Worm (Caenorhabditis elegans) whole organism, L1 larva: ENCODE results near the gene K12H6.9.
A peak's percentile ranks its signal among the peaks of the same experiment; 100 is the strongest.

Experiments
- C04F5.9 ChIP-seq: sonication (generic microtip); optimal IDR thresholded peaks from 2 replicates; lab custom pipeline; 2016; ENCODE audit warnings: missing genetic modification characterization, missing compliant biosample characterization
- C16A3.4 ChIP-seq: fragments of 150-350 bp; optimal IDR thresholded peaks from 2 replicates; lab custom pipeline; 2014; ENCODE audit warnings: missing biosample characterization, missing genetic modification characterization
- C34B4.2 ChIP-seq: sonication (generic microtip); optimal IDR thresholded peaks from 2 replicates; lab custom pipeline; 2017; ENCODE audit warnings: mild to moderate bottlenecking, missing genetic modification characterization, missing compliant biosample characterization
- blmp-1 ChIP-seq: fragments of 150-350 bp; optimal IDR thresholded peaks from 2 replicates; lab custom pipeline; 2014; ENCODE audit warnings: missing biosample characterization, missing genetic modification characterization
- ces-1 ChIP-seq: fragments of 150-350 bp; optimal IDR thresholded peaks from 2 replicates; lab custom pipeline; 2014; ENCODE audit warnings: missing biosample characterization, missing genetic modification reagents, missing genetic modification characterization
- dpl-1 ChIP-seq, 3 experiments: fragments of 150-350 bp in 2 of 3; sonication (generic microtip) in 1 of 3; optimal IDR thresholded peaks; 2 replicates each; lab custom pipeline; 2014 to 2017; ENCODE audit warnings: missing biosample characterization in 3 of 3, missing genetic modification characterization in 3 of 3, missing genetic modification reagents in 3 of 3
- efl-1 ChIP-seq, 4 experiments: fragments of 150-350 bp; optimal IDR thresholded peaks in 3 of 4; peaks in 1 of 4; 1 replicate in 1 of 4; 2 replicates in 3 of 4; lab custom pipeline; 2014; ENCODE audit warnings: missing biosample characterization in 2 of 4, missing genetic modification characterization in 2 of 4, missing genetic modification reagents in 2 of 4
- egl-27 ChIP-seq, 2 experiments: fragments of 150-350 bp in 1 of 2; sonication (generic microtip); optimal IDR thresholded peaks; 3 replicates each; lab custom pipeline; 2017 to 2018; ENCODE audit warnings: missing biosample characterization in 2 of 2, missing genetic modification characterization in 2 of 2, missing genetic modification reagents in 2 of 2
- elt-2 ChIP-seq: sonication (generic microtip); optimal IDR thresholded peaks from 2 replicates; lab custom pipeline; 2016; ENCODE audit warnings: missing genetic modification characterization, mild to moderate bottlenecking, inconsistent platforms, missing compliant biosample characterization, missing genetic modification reagents
- elt-3 ChIP-seq, 6 experiments: fragments of 150-350 bp in 1 of 6; sonication (generic microtip); optimal IDR thresholded peaks; 2 replicates each; lab custom pipeline; 2017 to 2018; ENCODE audit warnings: missing biosample characterization in 6 of 6, missing genetic modification characterization in 6 of 6, inconsistent platforms in 1 of 6
- fkh-10 ChIP-seq: sonication (generic microtip); optimal IDR thresholded peaks from 2 replicates; lab custom pipeline; 2017; ENCODE audit warnings: missing biosample characterization, missing genetic modification reagents, missing genetic modification characterization
- fos-1 ChIP-seq: fragments of 150-350 bp; optimal IDR thresholded peaks from 2 replicates; lab custom pipeline; 2014; ENCODE audit warnings: missing biosample characterization, missing genetic modification characterization
- hlh-4 ChIP-seq: sonication (generic microtip); optimal IDR thresholded peaks from 2 replicates; lab custom pipeline; 2016; ENCODE audit warnings: mild to moderate bottlenecking, missing genetic modification characterization, missing compliant biosample characterization
- isw-1 ChIP-seq: fragments of 200-800 bp; sonication (Bioruptor generic); IDR thresholded peaks from 2 replicates; pipeline ENCODE4 v1.3.6; 2022; ENCODE audit warnings: missing genetic modification characterization, missing compliant biosample characterization
- jun-1 ChIP-seq: fragments of 150-350 bp; optimal IDR thresholded peaks from 2 replicates; lab custom pipeline; 2014; ENCODE audit warnings: missing biosample characterization, missing genetic modification reagents, missing genetic modification characterization
- lin-15B ChIP-seq: fragments of 150-350 bp; sonication (generic microtip); optimal IDR thresholded peaks from 3 replicates; lab custom pipeline; 2014; ENCODE audit warnings: missing biosample characterization, missing genetic modification characterization
- lin-35 ChIP-seq, 2 experiments: fragments of 150-350 bp; optimal IDR thresholded peaks; 2 replicates each; lab custom pipeline; 2014; ENCODE audit warnings: missing biosample characterization in 2 of 2, missing genetic modification characterization in 2 of 2, missing genetic modification reagents in 2 of 2
- lir-3 ChIP-seq: sonication (generic microtip); optimal IDR thresholded peaks from 2 replicates; lab custom pipeline; 2016; ENCODE audit warnings: mild to moderate bottlenecking, missing genetic modification characterization, moderate library complexity, missing compliant biosample characterization; ENCODE audit not compliant: poor library complexity
- lsy-2 ChIP-seq, 2 experiments: fragments of 150-350 bp; optimal IDR thresholded peaks; 2 replicates each; lab custom pipeline; 2014; ENCODE audit warnings: missing biosample characterization in 2 of 2, missing genetic modification characterization in 2 of 2
- mef-2 ChIP-seq: fragments of 150-350 bp; optimal IDR thresholded peaks from 2 replicates; lab custom pipeline; 2014; ENCODE audit warnings: missing biosample characterization, missing genetic modification characterization
- mep-1 ChIP-seq: fragments of 150-350 bp; optimal IDR thresholded peaks from 2 replicates; lab custom pipeline; 2014; ENCODE audit warnings: missing biosample characterization, missing genetic modification characterization
- nhr-12 ChIP-seq: sonication (generic microtip); optimal IDR thresholded peaks from 2 replicates; lab custom pipeline; 2017; ENCODE audit warnings: missing biosample characterization, missing genetic modification characterization
- nhr-19 ChIP-seq: fragments of 200-800 bp; sonication (Bioruptor generic); conservative IDR thresholded peaks from 2 replicates; pipeline ENCODE4 v1.3.6; 2022; ENCODE audit warnings: missing genetic modification characterization, missing compliant biosample characterization
- nhr-20 ChIP-seq: sonication (generic microtip); optimal IDR thresholded peaks from 2 replicates; lab custom pipeline; 2016; ENCODE audit warnings: mild to moderate bottlenecking, missing genetic modification characterization, missing compliant biosample characterization
- nhr-71 ChIP-seq: sonication (generic microtip); optimal IDR thresholded peaks from 2 replicates; lab custom pipeline; 2016; ENCODE audit warnings: mild to moderate bottlenecking, missing genetic modification characterization, moderate library complexity, missing compliant biosample characterization
- nhr-77 ChIP-seq: fragments of 150-350 bp; optimal IDR thresholded peaks from 2 replicates; lab custom pipeline; 2014; ENCODE audit warnings: missing biosample characterization, missing genetic modification characterization
- nhr-84 ChIP-seq: sonication (generic microtip); optimal IDR thresholded peaks from 2 replicates; lab custom pipeline; 2017; ENCODE audit warnings: missing biosample characterization, missing genetic modification characterization
- nhr-90 ChIP-seq: sonication (generic microtip); optimal IDR thresholded peaks from 2 replicates; lab custom pipeline; 2016; ENCODE audit warnings: mild to moderate bottlenecking, missing genetic modification characterization, missing compliant biosample characterization; ENCODE audit not compliant: poor library complexity
- pag-3 ChIP-seq: sonication (generic microtip); optimal IDR thresholded peaks from 2 replicates; lab custom pipeline; 2017; ENCODE audit warnings: missing genetic modification characterization, mild to moderate bottlenecking, missing compliant biosample characterization, antibody characterized with exemption, borderline replicate concordance; ENCODE audit not compliant: insufficient read depth
- pax-3 ChIP-seq: fragments of 200-800 bp; sonication (Bioruptor generic); optimal IDR thresholded peaks from 2 replicates; lab custom pipeline; 2018; ENCODE audit warnings: mild to moderate bottlenecking, missing genetic modification characterization, moderate library complexity, missing compliant biosample characterization
- rnt-1 ChIP-seq: sonication (generic microtip); optimal IDR thresholded peaks from 2 replicates; lab custom pipeline; 2016; ENCODE audit warnings: mild to moderate bottlenecking, missing genetic modification characterization, moderate library complexity, missing compliant biosample characterization
- skn-1 ChIP-seq: fragments of 150-350 bp; optimal IDR thresholded peaks from 2 replicates; lab custom pipeline; 2014; ENCODE audit warnings: missing biosample characterization, missing genetic modification characterization
- sox-4 ChIP-seq: sonication (generic microtip); optimal IDR thresholded peaks from 2 replicates; lab custom pipeline; 2016; ENCODE audit warnings: missing genetic modification characterization, missing compliant biosample characterization
- swsn-7 ChIP-seq: sonication (generic microtip); optimal IDR thresholded peaks from 2 replicates; lab custom pipeline; 2016; ENCODE audit warnings: missing genetic modification characterization, missing compliant biosample characterization
- tlp-1 ChIP-seq: fragments of 150-350 bp; optimal IDR thresholded peaks from 2 replicates; lab custom pipeline; 2014; ENCODE audit warnings: missing biosample characterization, missing genetic modification characterization
- unc-130 ChIP-seq: fragments of 150-350 bp; optimal IDR thresholded peaks from 2 replicates; lab custom pipeline; 2017; ENCODE audit warnings: missing biosample characterization, missing genetic modification characterization, inconsistent platforms
- unc-30 ChIP-seq: sonication (generic microtip); optimal IDR thresholded peaks from 2 replicates; lab custom pipeline; 2017; ENCODE audit warnings: missing biosample characterization, missing genetic modification characterization
- xbp-1 ChIP-seq: sonication (generic microtip); optimal IDR thresholded peaks from 2 replicates; lab custom pipeline; 2016; ENCODE audit warnings: missing genetic modification characterization, missing compliant biosample characterization
- ztf-4 ChIP-seq: fragments of 150-350 bp; optimal IDR thresholded peaks from 2 replicates; lab custom pipeline; 2014; ENCODE audit warnings: missing biosample characterization, missing genetic modification characterization

The K12H6.9 gene

DNA sequence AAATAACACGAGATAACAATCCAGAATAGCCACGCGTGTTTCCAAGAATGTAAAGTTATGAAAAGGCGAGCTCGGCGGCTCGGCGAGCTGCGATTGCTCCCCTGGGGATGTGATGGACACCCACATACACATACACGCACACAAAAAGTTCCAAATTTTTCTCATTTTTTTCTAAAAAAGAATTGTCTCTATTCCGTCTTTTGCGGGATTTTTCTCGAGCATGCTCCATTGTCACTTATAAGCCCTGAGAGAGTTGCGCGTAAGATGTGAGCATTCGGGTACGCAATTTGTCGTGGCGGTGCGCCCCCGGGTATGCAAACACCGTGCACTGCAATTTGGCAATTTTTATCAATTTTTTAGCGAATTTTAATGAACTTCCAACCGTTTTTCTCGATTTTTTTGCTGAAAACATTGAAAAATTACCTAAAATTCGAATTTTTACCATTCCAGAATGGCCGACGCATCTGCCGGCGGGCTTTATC, 37.1 kb upstream of the K12H6.9 start, which contains the start of the genes F08D12.12 and srpa-72 (continued):
- peak; percentile 15 for TF ChIP-seq lin-15B (tag; lab: Kevin White, UChicago)

ce11 chrII:2787849-2788248, 36.4 kb upstream of the K12H6.9 start:
- TF ChIP-seq sox-4 (tag; lab: Kevin White, UChicago) (no peak), nhr-71 (no peak), fos-1 (no peak), mef-2 (no peak)

- TF ChIP-seq efl-1 (optimal IDR thresholded peaks at IDR 0.05; lab: Kevin White, UChicago) (no peak), efl-1 (GFP tag; optimal IDR thresholded peaks at IDR 0.05 in 1 of 2; lab: Kevin White, UChicago) (no peak), egl-27 (tag; optimal IDR thresholded peaks at IDR 0.05; lab: Kevin White, UChicago) (no peak), xbp-1 (tag; lab: Kevin White, UChicago) (no peak), jun-1 (tag; lab: Kevin White, UChicago) (no peak), ces-1 (GFP tag; lab: Kevin White, UChicago) (no peak), C34B4.2 (no peak)
These were observed 32.5 kb upstream of the K12H6.9 start for ce11 chrII:2791693-2792092.

- no peak for TF ChIP-seq C16A3.4 (tag; lab: Kevin White, UChicago)
- no peak for TF ChIP-seq pax-3
- no peak for TF ChIP-seq dpl-1 (GFP tag; optimal IDR thresholded peaks at IDR 0.05; lab: Kevin White, UChicago)
- no peak for TF ChIP-seq tlp-1 (tag; lab: Kevin White, UChicago)
- no peak for TF ChIP-seq elt-2 (tag; lab: Kevin White, UChicago)
- TF ChIP-seq pag-3 (tag; lab: Kevin White, UChicago) = no peak
- TF ChIP-seq lsy-2 (tag; optimal IDR thresholded peaks at IDR 0.05; lab: Kevin White, UChicago) = no peak
- TF ChIP-seq elt-3 (tag; optimal IDR thresholded peaks at IDR 0.05; lab: Kevin White, UChicago) = no peak
- no peak for TF ChIP-seq unc-30
These were observed 28.8 kb upstream of the K12H6.9 start for ce11 chrII:2795413-2795812.

- TF ChIP-seq efl-1 (optimal IDR thresholded peaks at IDR 0.05; lab: Kevin White, UChicago) (no peak), efl-1 (GFP tag; optimal IDR thresholded peaks at IDR 0.05 in 1 of 2; lab: Kevin White, UChicago) (peak in 1 of 2 experiments; percentile 87), C04F5.9 (tag; lab: Kevin White, UChicago) (no peak), fkh-10 (GFP tag; lab: Kevin White, UChicago) (no peak), nhr-90 (tag; lab: Kevin White, UChicago) (no peak), ztf-4 (tag; lab: Kevin White, UChicago) (no peak), skn-1 (no peak), isw-1 (GFP tag; lab: Robert Waterston, UW) (no peak), lin-35 (GFP tag; optimal IDR thresholded peaks at IDR 0.05; lab: Kevin White, UChicago) (no peak)
These were observed 27.8 kb upstream of the K12H6.9 start for ce11 chrII:2796431-2796830.

DNA sequence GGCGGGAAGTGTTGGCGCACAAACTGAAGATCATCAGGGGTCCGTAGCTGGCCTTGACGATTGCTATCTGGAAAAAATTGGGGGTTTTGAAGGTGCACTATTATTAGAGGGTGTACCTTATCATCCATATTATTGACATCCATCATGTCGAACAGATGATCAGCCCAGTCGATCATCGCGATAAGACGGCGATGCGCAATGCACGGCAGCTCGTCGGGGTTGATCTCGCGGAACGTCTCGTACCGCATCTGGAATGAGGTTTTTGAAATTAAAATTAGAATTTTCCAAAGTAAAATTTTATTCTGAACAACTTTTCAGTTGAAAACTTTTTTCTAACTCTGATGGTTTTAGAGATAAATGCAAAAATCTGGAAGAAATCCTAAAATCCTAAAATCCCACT, 26.3 kb upstream of the K12H6.9 start:
- TF ChIP-seq nhr-12 (tag; lab: Kevin White, UChicago) (no peak), efl-1 (optimal IDR thresholded peaks at IDR 0.05; lab: Kevin White, UChicago) (no peak), efl-1 (GFP tag; optimal IDR thresholded peaks at IDR 0.05 in 1 of 2; lab: Kevin White, UChicago) (peak in 1 of 2 experiments; percentile 63)

DNA sequence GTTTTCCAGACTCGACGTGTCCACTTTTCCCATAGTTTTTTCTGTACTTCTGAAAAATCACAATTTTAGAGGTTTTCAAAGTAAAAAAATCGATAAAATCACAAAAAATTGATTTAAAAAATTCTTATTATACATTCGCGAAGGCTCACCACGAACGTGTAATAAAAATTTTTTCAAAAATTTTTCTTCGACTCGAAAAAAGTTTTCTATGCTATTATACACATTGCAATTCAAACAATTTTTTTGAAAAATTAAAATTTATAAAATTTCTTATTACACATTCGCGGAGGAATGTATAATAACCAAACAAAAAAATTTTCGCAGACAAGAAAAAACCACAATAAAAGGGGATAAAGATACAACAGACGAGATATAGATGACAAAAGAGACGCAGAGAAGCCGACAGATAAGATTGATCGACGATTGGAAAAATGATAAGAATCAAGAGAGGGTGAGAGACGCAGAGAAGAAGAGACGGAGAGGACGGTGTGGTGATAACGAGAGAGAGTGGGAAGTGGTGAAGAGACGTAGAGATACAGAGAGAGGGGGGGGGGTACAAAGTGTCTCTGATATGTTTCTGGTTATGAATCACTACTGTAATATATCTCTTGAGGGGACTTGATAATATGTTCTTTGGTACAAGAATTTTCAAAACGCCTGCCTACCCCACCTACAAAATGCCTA, 23.5 kb upstream of the K12H6.9 start, which contains the start of gene nhr-119:
nhr-119 (minus strand) TSS at position 51 of the 684 bp plus-strand sequence.
- TF ChIP-seq lir-3 (tag; lab: Kevin White, UChicago) (no peak), rnt-1 (peak; percentile 87), nhr-84 (tag; lab: Kevin White, UChicago) (no peak), C04F5.9 (tag; lab: Kevin White, UChicago) (no peak), mep-1 (tag; lab: Kevin White, UChicago) (peak; percentile 52), dpl-1 (GFP tag; optimal IDR thresholded peaks at IDR 0.05; lab: Kevin White, UChicago) (peak; percentile 32 to 58 (median 34)), elt-3 (tag; optimal IDR thresholded peaks at IDR 0.05; lab: Kevin White, UChicago) (peak in 3 of 6 experiments; percentile 91 to 99 (median 91)), blmp-1 (peak; percentile 69), lin-35 (GFP tag; optimal IDR thresholded peaks at IDR 0.05; lab: Kevin White, UChicago) (peak; percentile 6 to 69), hlh-4 (tag; lab: Kevin White, UChicago) (no peak), nhr-19 (GFP tag; lab: Robert Waterston, UW) (peak; percentile 85), nhr-20 (tag; lab: Kevin White, UChicago) (peak; percentile 90), nhr-77 (tag; lab: Kevin White, UChicago) (peak; percentile 27), swsn-7 (tag; lab: Kevin White, UChicago) (peak; percentile 66), unc-130 (tag; lab: Kevin White, UChicago) (peak; percentile 48), nhr-90 (tag; lab: Kevin White, UChicago) (peak; percentile 87)
